Worm (Caenorhabditis elegans) whole organism, midembryonic: ENCODE results near the gene C04E12.2.

Source experiments
- cog-1 ChIP-seq: sonication (generic microtip); optimal IDR thresholded peaks from 2 replicates; lab custom pipeline; 2016; ENCODE audit warnings: missing genetic modification characterization, missing compliant biosample characterization
- flt-1 ChIP-seq: fragments of 200-800 bp; sonication (Bioruptor generic); IDR thresholded peaks from 2 replicates; pipeline ENCODE4 v1.3.6; 2022; ENCODE audit warnings: missing genetic modification characterization, missing compliant biosample characterization
- klf-2 ChIP-seq: fragments of 200-800 bp; sonication (Bioruptor generic); conservative IDR thresholded peaks from 2 replicates; pipeline ENCODE4 v1.3.6; 2022; ENCODE audit warnings: missing genetic modification reagents, missing genetic modification characterization, missing compliant biosample characterization
- ref-1 ChIP-seq: fragments of 200-800 bp; sonication (Bioruptor generic); conservative IDR thresholded peaks from 2 replicates; pipeline ENCODE4 v1.3.6; 2022; ENCODE audit warnings: missing genetic modification reagents, missing genetic modification characterization, missing compliant biosample characterization

ce11 chrV:3408602-3409001 is 40.7 kb downstream of the C04E12.2 start, which contains the start of gene T20D4.7:
- no peak for TF ChIP-seq flt-1
- TF ChIP-seq ref-1, result no peak
- no peak for TF ChIP-seq cog-1 (tag; lab: Kevin White, UChicago)
- TF ChIP-seq klf-2, result no peak
